Worm (Caenorhabditis elegans): ENCODE results near the gene F26F4.5.

The F26F4.5 gene

ce11 chrIII:4900260-4900659 is 9.2 kb upstream of the F26F4.5 start, which contains the start of gene tag-340:
Gene tag-340 (plus strand): TSS chrIII:4900508.
- TF ChIP-seq lsy-2 (tag; optimal IDR thresholded peaks at IDR 0.05) (no peak), mep-1 (tag; optimal IDR thresholded peaks at IDR 0.05) (no peak), elt-1 (tag; optimal IDR thresholded peaks at IDR 0.05; ENCODE audit: borderline replicate concordance, insufficient read depth) (no peak)

DNA sequence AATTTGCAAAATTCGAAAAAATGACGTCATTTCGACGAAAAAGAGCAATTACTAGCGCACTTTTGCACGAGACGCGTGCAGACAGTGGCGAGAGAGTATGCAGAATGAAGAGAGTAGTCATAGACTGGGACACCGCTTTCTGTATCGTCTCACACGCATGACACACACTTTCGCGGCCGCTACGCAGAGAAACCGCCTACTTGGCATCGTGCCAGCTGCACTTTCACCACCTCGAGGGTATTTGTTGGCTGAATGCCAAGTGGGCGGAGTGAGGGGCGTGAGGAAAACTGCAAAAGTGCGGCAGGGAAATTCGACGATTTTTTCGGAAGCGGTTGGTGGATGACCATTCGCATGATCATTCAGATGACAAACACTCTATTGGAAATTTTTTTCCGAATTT is 8.7 kb upstream of the F26F4.5 start:
- TF ChIP-seq nhr-2 (tag; optimal IDR thresholded peaks at IDR 0.05) (peak; percentile 50), flh-1 (GFP tag; optimal IDR thresholded peaks at IDR 0.05) (no peak), elt-3 (tag; optimal IDR thresholded peaks at IDR 0.05) (peak; percentile 69), lin-13 (tag; optimal IDR thresholded peaks at IDR 0.05) (peak; percentile 91), nhr-28 (tag; optimal IDR thresholded peaks at IDR 0.05) (no peak), snpc-4 (tag; optimal IDR thresholded peaks at IDR 0.05) (no peak), unc-120 (tag; optimal IDR thresholded peaks at IDR 0.05; ENCODE audit: poor library complexity, severe bottlenecking) (peak; percentile 89), pha-4 (tag; optimal IDR thresholded peaks at IDR 0.05) (peak; percentile 98), nhr-76 (tag; optimal IDR thresholded peaks at IDR 0.05) (peak; percentile 29), mls-2 (tag; optimal IDR thresholded peaks at IDR 0.05) (peak; percentile 83), blmp-1 (tag; optimal IDR thresholded peaks at IDR 0.05) (peak; percentile 89), nhr-12 (tag; optimal IDR thresholded peaks at IDR 0.05) (peak; percentile 72), ztf-11 (tag; optimal IDR thresholded peaks at IDR 0.05) (peak; percentile 91), bed-3 (GFP tag; optimal IDR thresholded peaks at IDR 0.05) (no peak), drap-1 (GFP tag; optimal IDR thresholded peaks at IDR 0.05) (peak; percentile 84), lin-32 (GFP tag; optimal IDR thresholded peaks at IDR 0.05) (peak; percentile 30), zip-8 (tag; optimal IDR thresholded peaks at IDR 0.05) (peak; percentile 42), ham-2 (GFP tag; optimal IDR thresholded peaks at IDR 0.05) (peak; percentile 92), mab-5 (tag; optimal IDR thresholded peaks at IDR 0.05) (peak; percentile 61), unc-39 (tag; optimal IDR thresholded peaks at IDR 0.05) (peak; percentile 47), ceh-39 (tag; optimal IDR thresholded peaks at IDR 0.05) (peak; percentile 85), ces-1 (GFP tag; optimal IDR thresholded peaks at IDR 0.05) (peak; percentile 84), elt-1 (tag; optimal IDR thresholded peaks at IDR 0.05; ENCODE audit: borderline replicate concordance, insufficient read depth) (no peak), lsy-2 (tag; optimal IDR thresholded peaks at IDR 0.05) (peak; percentile 88), unc-62 (GFP tag; optimal IDR thresholded peaks at IDR 0.05) (peak; percentile 95), ceh-83 (GFP tag; optimal IDR thresholded peaks at IDR 0.05) (no peak), hlh-1 (tag; optimal IDR thresholded peaks at IDR 0.05) (peak; percentile 84), cnd-1 (tag; optimal IDR thresholded peaks at IDR 0.05) (peak; percentile 86), ceh-43 (GFP tag; optimal IDR thresholded peaks at IDR 0.05) (peak; percentile 52), mep-1 (tag; optimal IDR thresholded peaks at IDR 0.05) (peak; percentile 96), sem-2 (GFP tag; optimal IDR thresholded peaks at IDR 0.05) (no peak), tbx-8 (GFP tag; optimal IDR thresholded peaks at IDR 0.05) (peak; percentile 41), sptf-1 (tag; optimal IDR thresholded peaks at IDR 0.05) (peak; percentile 88), M03D4.4 (tag; optimal IDR thresholded peaks at IDR 0.05) (peak; percentile 86), nhr-237 (tag; optimal IDR thresholded peaks at IDR 0.05) (peak; percentile 97)

ce11 chrIII:4899035-4899578 is 8.1 kb upstream of the F26F4.5 start, which contains the start of gene nhl-2:
Gene nhl-2 (minus strand): TSS chrIII:4899085.
- TF ChIP-seq lin-13 (tag; optimal IDR thresholded peaks at IDR 0.05), result no peak
- TF ChIP-seq ces-1 (GFP tag; optimal IDR thresholded peaks at IDR 0.05), result no peak
- TF ChIP-seq nhr-2 (tag; optimal IDR thresholded peaks at IDR 0.05), result no peak
- no peak for TF ChIP-seq sem-2 (GFP tag; optimal IDR thresholded peaks at IDR 0.05)
- TF ChIP-seq nhr-28 (tag; optimal IDR thresholded peaks at IDR 0.05), result no peak
- no peak for TF ChIP-seq mab-5 (tag; optimal IDR thresholded peaks at IDR 0.05)
- TF ChIP-seq unc-120 (tag; optimal IDR thresholded peaks at IDR 0.05; ENCODE audit: poor library complexity, severe bottlenecking), result no peak
- TF ChIP-seq ceh-43 (GFP tag; optimal IDR thresholded peaks at IDR 0.05), result no peak
- no peak for TF ChIP-seq nhr-76 (tag; optimal IDR thresholded peaks at IDR 0.05)
- no peak for TF ChIP-seq unc-39 (tag; optimal IDR thresholded peaks at IDR 0.05)
- TF ChIP-seq unc-62 (GFP tag; optimal IDR thresholded peaks at IDR 0.05), result no peak
- no peak for TF ChIP-seq M03D4.4 (tag; optimal IDR thresholded peaks at IDR 0.05)
- TF ChIP-seq sptf-1 (tag; optimal IDR thresholded peaks at IDR 0.05), result no peak
- TF ChIP-seq nhr-237 (tag; optimal IDR thresholded peaks at IDR 0.05), result no peak
- TF ChIP-seq zip-8 (tag; optimal IDR thresholded peaks at IDR 0.05), result no peak
- no peak for TF ChIP-seq cnd-1 (tag; optimal IDR thresholded peaks at IDR 0.05)
- TF ChIP-seq mls-2 (tag; optimal IDR thresholded peaks at IDR 0.05), result no peak

Measured in whole organism, mixed stage, embryonic.